Worm (Caenorhabditis elegans) whole organism, L4 larva: ENCODE measurements around the gene oac-23.

Experiments
- F10B5.3 ChIP-seq: sonication (generic microtip); optimal IDR thresholded peaks from 2 replicates; lab custom pipeline; 2016; ENCODE audit warnings: mild to moderate bottlenecking, missing genetic modification characterization, missing compliant biosample characterization
- mxl-3 ChIP-seq: fragments of 200-800 bp; sonication (Bioruptor generic); optimal IDR thresholded peaks from 2 replicates; lab custom pipeline; 2018; ENCODE audit warnings: mild to moderate bottlenecking, missing genetic modification characterization, missing compliant biosample characterization
- nhr-11 ChIP-seq: fragments of 150-350 bp; optimal IDR thresholded peaks from 2 replicates; lab custom pipeline; 2014; ENCODE audit warnings: missing biosample characterization, missing genetic modification characterization
- skn-1 ChIP-seq: fragments of 150-350 bp; optimal IDR thresholded peaks from 2 replicates; lab custom pipeline; 2014; ENCODE audit warnings: missing biosample characterization, missing genetic modification characterization

- TF ChIP-seq nhr-11 (tag; lab: Kevin White, UChicago) = no peak
- TF ChIP-seq skn-1 (tag; lab: Kevin White, UChicago) = no peak
- no peak for TF ChIP-seq F10B5.3 (tag; lab: Kevin White, UChicago)
- TF ChIP-seq mxl-3 (GFP tag; lab: Kevin White, UChicago) = no peak
These were observed 33.2 kb downstream of the oac-23 start, which contains the start of gene F56D6.19 for ce11 chrIV:3914462-3914861.
